Worm (Caenorhabditis elegans): ENCODE measurements around the gene Y42G9A.1.

DNA sequence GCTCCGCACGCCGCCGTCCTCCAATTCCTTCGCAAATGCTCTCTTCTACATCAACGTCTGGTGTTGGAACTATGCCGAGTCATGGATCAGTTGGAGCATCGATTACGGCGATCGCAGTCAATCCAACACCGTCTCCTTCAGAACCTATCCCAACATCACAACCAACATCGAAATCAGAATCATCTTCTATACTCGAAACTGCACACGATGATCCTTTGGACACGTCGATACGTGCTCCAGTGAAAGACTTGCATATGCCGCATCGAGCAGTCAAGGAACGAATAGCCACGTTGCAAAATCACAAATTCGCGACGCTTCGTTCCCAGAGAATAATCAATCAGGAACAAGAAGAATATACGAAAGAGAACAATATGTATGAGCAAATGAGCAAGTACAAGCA, 28.8 kb upstream of the Y42G9A.1 start:
- TF ChIP-seq T22C8.4 (GFP tag; IDR thresholded peaks at IDR 0.05) (no peak), flt-1 (GFP tag; IDR thresholded peaks at IDR 0.05) (no peak), klf-2 (GFP tag; conservative IDR thresholded peaks at IDR 0.05) (no peak), tab-1 (GFP tag; IDR thresholded peaks at IDR 0.05) (no peak), ztf-29 (GFP tag; IDR thresholded peaks at IDR 0.05) (no peak), cog-1 (tag; optimal IDR thresholded peaks at IDR 0.05) (no peak), ztf-23 (GFP tag; IDR thresholded peaks at IDR 0.05) (no peak)
